Fruit fly (Drosophila melanogaster): ENCODE results near the gene Mks1.

DNA sequence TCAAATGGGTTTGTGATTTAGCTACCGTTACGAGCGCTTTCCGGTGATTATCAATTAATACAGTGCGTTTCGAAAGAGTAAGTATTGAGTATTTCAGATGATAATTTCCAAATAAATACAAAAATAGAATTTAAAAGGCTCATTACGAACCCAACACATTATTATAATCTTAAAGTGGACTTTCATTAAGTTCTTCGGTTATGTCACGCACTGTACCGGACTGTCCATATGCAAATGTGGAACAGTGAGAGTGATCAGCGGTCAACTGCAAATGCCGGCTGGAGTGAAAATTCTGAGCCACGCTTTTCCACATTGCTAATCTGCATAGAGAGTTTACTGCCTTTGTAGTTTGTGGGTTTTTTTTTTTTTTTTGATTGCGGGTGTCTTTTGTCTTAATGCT lies 42.7 kb downstream of the Mks1 start:
- TF ChIP-seq CG8319 (GFP tag; optimal IDR thresholded peaks at IDR 0.05) (no peak), CG1621 (tag; optimal IDR thresholded peaks at IDR 0.05) (no peak), Sox102F (GFP tag; optimal IDR thresholded peaks at IDR 0.05) (no peak), CG6792 (GFP tag; optimal IDR thresholded peaks at IDR 0.05) (no peak), Gug (GFP tag; IDR thresholded peaks at IDR 0.05) (no peak)
